Worm (Caenorhabditis elegans): ENCODE measurements around the gene Y4C6B.1.

DNA sequence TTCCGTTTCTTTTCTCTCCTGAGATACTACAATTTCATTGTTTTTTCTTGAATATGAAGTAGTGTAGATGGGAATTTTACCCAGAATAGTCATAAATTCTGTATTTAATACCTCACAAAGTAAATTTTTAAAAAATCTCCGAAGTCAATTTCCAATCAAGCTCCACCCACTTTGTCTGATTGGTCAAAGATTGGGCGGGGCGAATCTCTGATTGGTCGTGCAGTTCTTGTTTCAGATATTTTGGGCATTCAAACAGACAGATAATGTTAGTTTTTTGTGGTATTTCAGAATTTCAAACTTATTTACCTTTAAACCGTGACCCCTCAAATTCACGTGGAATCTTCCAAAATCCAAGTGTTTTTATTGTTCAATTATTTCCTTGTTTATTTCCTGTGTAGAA, 6.2 kb downstream of the Y4C6B.1 start, which contains the start of gene F41H10.5:
- no peak for TF ChIP-seq unc-62 (GFP tag; optimal IDR thresholded peaks at IDR 0.05)
- no peak for TF ChIP-seq nhr-237 (tag; optimal IDR thresholded peaks at IDR 0.05)
- no peak for TF ChIP-seq unc-39 (tag; optimal IDR thresholded peaks at IDR 0.05)
- no peak for TF ChIP-seq nhr-23 (tag; optimal IDR thresholded peaks at IDR 0.05)
- TF ChIP-seq skn-1 (tag; optimal IDR thresholded peaks at IDR 0.05) = no peak
- TF ChIP-seq aly-2 (tag; optimal IDR thresholded peaks at IDR 0.05) = no peak
- no peak for TF ChIP-seq lsy-2 (tag; optimal IDR thresholded peaks at IDR 0.05)
- TF ChIP-seq ztf-11 (tag; optimal IDR thresholded peaks at IDR 0.05) = no peak
- TF ChIP-seq nhr-6 (tag; optimal IDR thresholded peaks at IDR 0.05) = no peak
- TF ChIP-seq egl-27 (tag; optimal IDR thresholded peaks at IDR 0.05) = no peak
- TF ChIP-seq ceh-16 (tag; optimal IDR thresholded peaks at IDR 0.05) = no peak
- TF ChIP-seq nhr-10 (tag; optimal IDR thresholded peaks at IDR 0.05) = no peak

Data from whole organism, L2 larva.